Fruit fly (Drosophila melanogaster) whole organism, embryonic: ENCODE results near the gene Nasp.

Experiments
- ATbp ChIP-seq: fragments of 200-800 bp; sonication (Bioruptor generic); optimal IDR thresholded peaks from 2 replicates; lab custom pipeline; 2017; ENCODE audit warnings: missing biosample characterization, mild to moderate bottlenecking, missing genetic modification characterization, missing genetic modification reagents
- Atf3 ChIP-seq: fragments of 200-800 bp; sonication (Bioruptor generic); optimal IDR thresholded peaks from 3 replicates; lab custom pipeline; 2016; ENCODE audit warnings: missing biosample characterization, missing genetic modification characterization
- CG1024 ChIP-seq: fragments of 200-800 bp; sonication (Bioruptor generic); IDR thresholded peaks from 2 replicates; pipeline ENCODE4 v1.3.6; 2022; ENCODE audit warnings: missing biosample characterization, missing genetic modification characterization
- CG10431 ChIP-seq: fragments of 200-800 bp; sonication (Bioruptor generic); optimal IDR thresholded peaks from 3 replicates; lab custom pipeline; 2018; ENCODE audit warnings: missing biosample characterization, mild to moderate bottlenecking, missing genetic modification characterization
- CG12299 ChIP-seq: fragments of 200-800 bp; sonication (Bioruptor generic); optimal IDR thresholded peaks from 2 replicates; lab custom pipeline; 2018; ENCODE audit warnings: missing biosample characterization, mild to moderate bottlenecking, missing genetic modification characterization
- CG13287 ChIP-seq: fragments of 200-800 bp; sonication (Bioruptor generic); IDR thresholded peaks from 2 replicates; pipeline ENCODE4 v1.3.6; 2022; ENCODE audit warnings: missing biosample characterization, missing genetic modification characterization; ENCODE audit not compliant: partially characterized antibody
- CG14667 ChIP-seq: fragments of 200-800 bp; sonication (Bioruptor generic); IDR thresholded peaks from 2 replicates; pipeline ENCODE4 v1.3.6; 2022; ENCODE audit warnings: missing biosample characterization, missing genetic modification characterization
- CG16813 ChIP-seq: fragments of 200-800 bp; sonication (Bioruptor generic); IDR thresholded peaks from 3 replicates; pipeline ENCODE4 v1.3.6; 2022; ENCODE audit warnings: missing biosample characterization, missing genetic modification characterization; ENCODE audit not compliant: partially characterized antibody
- CG16863 ChIP-seq: fragments of 200-800 bp; sonication (Bioruptor generic); optimal IDR thresholded peaks from 3 replicates; lab custom pipeline; 2016; ENCODE audit warnings: missing biosample characterization, missing genetic modification characterization
- CG17385 ChIP-seq: fragments of 200-800 bp; sonication (Bioruptor generic); optimal IDR thresholded peaks from 3 replicates; lab custom pipeline; 2018; ENCODE audit warnings: missing biosample characterization, mild to moderate bottlenecking, missing genetic modification characterization
- CG17612 ChIP-seq: fragments of 200-800 bp; sonication (Bioruptor generic); IDR thresholded peaks from 2 replicates; pipeline ENCODE4 v1.3.6; 2022; ENCODE audit warnings: missing biosample characterization, missing genetic modification characterization
- CG18011 ChIP-seq: fragments of 200-800 bp; sonication (Bioruptor generic); optimal IDR thresholded peaks from 2 replicates; lab custom pipeline; 2017; ENCODE audit warnings: missing biosample characterization, missing genetic modification characterization, mild to moderate bottlenecking, moderate library complexity, missing genotype
- CG18262 ChIP-seq: fragments of 200-800 bp; optimal IDR thresholded peaks from 3 replicates; lab custom pipeline; 2019; ENCODE audit warnings: missing biosample characterization, mild to moderate bottlenecking, missing genetic modification characterization, moderate library complexity
- CG1832 ChIP-seq: fragments of 200-800 bp; sonication (Bioruptor generic); optimal IDR thresholded peaks from 2 replicates; lab custom pipeline; 2017; ENCODE audit warnings: missing biosample characterization, mild to moderate bottlenecking, missing genetic modification characterization, inconsistent platforms
- CG31388 ChIP-seq: fragments of 200-800 bp; sonication (Bioruptor generic); optimal IDR thresholded peaks from 2 replicates; lab custom pipeline; 2016; ENCODE audit warnings: missing biosample characterization, missing genetic modification characterization
- CG3281 ChIP-seq: fragments of 200-800 bp; sonication (Bioruptor generic); optimal IDR thresholded peaks from 3 replicates; lab custom pipeline; 2017; ENCODE audit warnings: missing biosample characterization, mild to moderate bottlenecking, missing genetic modification characterization
- CG4282 ChIP-seq: fragments of 200-800 bp; sonication (Bioruptor generic); optimal IDR thresholded peaks from 2 replicates; lab custom pipeline; 2016; ENCODE audit warnings: missing biosample characterization, missing genetic modification characterization
- CG6175 ChIP-seq: fragments of 200-800 bp; sonication (Bioruptor generic); IDR thresholded peaks from 3 replicates; pipeline ENCODE4 v1.3.6; 2022; ENCODE audit warnings: missing biosample characterization, missing genetic modification characterization
- CG7556 ChIP-seq: fragments of 200-800 bp; sonication (Bioruptor generic); optimal IDR thresholded peaks from 2 replicates; lab custom pipeline; 2017; ENCODE audit warnings: missing biosample characterization, mild to moderate bottlenecking, missing genetic modification characterization
- CG7786 ChIP-seq: fragments of 200-800 bp; sonication (Bioruptor generic); optimal IDR thresholded peaks from 2 replicates; lab custom pipeline; 2016; ENCODE audit warnings: missing biosample characterization, missing genetic modification characterization
- Dip2 ChIP-seq: fragments of 200-800 bp; sonication (Bioruptor generic); IDR thresholded peaks from 2 replicates; pipeline ENCODE4 v1.3.6; 2022; ENCODE audit warnings: missing biosample characterization, missing genetic modification characterization
- Dp ChIP-seq: fragments of 200-800 bp; sonication (Bioruptor generic); optimal IDR thresholded peaks from 2 replicates; lab custom pipeline; 2018; ENCODE audit warnings: missing biosample characterization, mild to moderate bottlenecking, missing genetic modification characterization, moderate library complexity
- HHEX ChIP-seq: fragments of 200-800 bp; sonication (Bioruptor generic); optimal IDR thresholded peaks from 3 replicates; lab custom pipeline; 2017; ENCODE audit warnings: missing biosample characterization, mild to moderate bottlenecking, missing genetic modification characterization, missing genetic modification reagents
- Hr78 ChIP-seq, 2 experiments: fragments of 200-800 bp in 1 of 2; fragments of >200 bp in 1 of 2; sonication (Bioruptor generic) in 1 of 2; optimal IDR thresholded peaks; 2 replicates each; lab custom pipeline; 2017 to 2019; ENCODE audit warnings: missing biosample characterization in 2 of 2, missing genetic modification characterization in 2 of 2, mild to moderate bottlenecking in 1 of 2, moderate library complexity in 1 of 2
- MBD-R2 ChIP-seq: fragments of 200-800 bp; sonication (Bioruptor generic); IDR thresholded peaks from 2 replicates; pipeline ENCODE4 v1.3.6; 2022; ENCODE audit warnings: missing biosample characterization, missing genetic modification characterization
- Nf-YA ChIP-seq: fragments of 200-800 bp; sonication (Bioruptor generic); IDR thresholded peaks from 2 replicates; pipeline ENCODE4 v1.3.6; 2022; ENCODE audit warnings: missing biosample characterization, missing genetic modification characterization
- Nf-YC ChIP-seq: fragments of 200-800 bp; optimal IDR thresholded peaks from 3 replicates; lab custom pipeline; 2019; ENCODE audit warnings: missing biosample characterization, mild to moderate bottlenecking, missing genetic modification characterization, moderate library complexity
- Rx ChIP-seq: fragments of 200-800 bp; sonication (Bioruptor generic); IDR thresholded peaks from 2 replicates; pipeline ENCODE4 v1.3.6; 2022; ENCODE audit warnings: missing biosample characterization, missing genetic modification characterization
- Scr ChIP-seq: fragments of 200-800 bp; sonication (Bioruptor generic); IDR thresholded peaks from 2 replicates; pipeline ENCODE4 v1.3.6; 2022; ENCODE audit warnings: missing biosample characterization, missing genetic modification characterization; ENCODE audit not compliant: partially characterized antibody
- Six4 ChIP-seq: fragments of 200-800 bp; sonication (Bioruptor generic); optimal IDR thresholded peaks from 2 replicates; lab custom pipeline; 2016; ENCODE audit warnings: missing biosample characterization, missing genetic modification characterization
- Tbp ChIP-seq: fragments of >200 bp; optimal IDR thresholded peaks from 2 replicates; lab custom pipeline; 2018; ENCODE audit warnings: missing biosample characterization, missing genetic modification characterization
- Trl ChIP-seq, 3 experiments: fragments of >200 bp in 2 of 3; fragments of 200-800 bp in 1 of 3; sonication (Bioruptor generic) in 1 of 3; optimal IDR thresholded peaks; 2 replicates in 1 of 3; 3 replicates in 2 of 3; lab custom pipeline; 2016 to 2017; ENCODE audit warnings: missing biosample characterization in 1 of 3, missing genetic modification characterization in 1 of 3
- Vsx1 ChIP-seq: fragments of 200-800 bp; sonication (Bioruptor generic); optimal IDR thresholded peaks from 2 replicates; lab custom pipeline; 2017; ENCODE audit warnings: missing biosample characterization, mild to moderate bottlenecking, missing genetic modification characterization, missing genetic modification reagents
- cato ChIP-seq: fragments of 200-800 bp; sonication (Bioruptor generic); optimal IDR thresholded peaks from 2 replicates; lab custom pipeline; 2016; ENCODE audit warnings: missing biosample characterization, missing genetic modification characterization, borderline replicate concordance
- chn ChIP-seq: fragments of 200-800 bp; sonication (Bioruptor generic); optimal IDR thresholded peaks from 2 replicates; lab custom pipeline; 2016; ENCODE audit warnings: missing biosample characterization, missing genetic modification characterization
- crc ChIP-seq: fragments of 200-800 bp; sonication (Bioruptor generic); optimal IDR thresholded peaks from 2 replicates; lab custom pipeline; 2016; ENCODE audit warnings: missing biosample characterization, missing genetic modification characterization
- dpn ChIP-seq, 2 experiments: fragments of 200-800 bp; sonication (Bioruptor generic); optimal IDR thresholded peaks; 3 replicates each; lab custom pipeline; 2016; ENCODE audit warnings: missing biosample characterization in 2 of 2, missing genetic modification characterization in 2 of 2
- fru ChIP-seq: fragments of >200 bp; optimal IDR thresholded peaks from 2 replicates; lab custom pipeline; 2017
- gsb-n ChIP-seq: fragments of 200-800 bp; sonication (Bioruptor generic); optimal IDR thresholded peaks from 3 replicates; lab custom pipeline; 2018; ENCODE audit warnings: missing biosample characterization, mild to moderate bottlenecking, missing genetic modification characterization
- inv ChIP-seq: fragments of 200-800 bp; sonication (Bioruptor generic); IDR thresholded peaks from 2 replicates; pipeline ENCODE4 v1.3.6; 2022; ENCODE audit warnings: missing biosample characterization, missing genetic modification characterization; ENCODE audit not compliant: partially characterized antibody
- onecut ChIP-seq: fragments of 200-800 bp; sonication (Bioruptor generic); IDR thresholded peaks from 2 replicates; pipeline ENCODE4 v1.3.6; 2022; ENCODE audit warnings: missing biosample characterization, missing genetic modification characterization
- pnt ChIP-seq: fragments of 200-800 bp; sonication (Bioruptor generic); optimal IDR thresholded peaks from 3 replicates; lab custom pipeline; 2016; ENCODE audit warnings: missing biosample characterization, missing genetic modification characterization
- scrt ChIP-seq: fragments of 200-800 bp; sonication (Bioruptor generic); optimal IDR thresholded peaks from 2 replicates; lab custom pipeline; 2018; ENCODE audit warnings: missing biosample characterization, mild to moderate bottlenecking, missing genetic modification characterization, moderate library complexity
- shn ChIP-seq: fragments of 200-800 bp; sonication (Bioruptor generic); optimal IDR thresholded peaks from 3 replicates; lab custom pipeline; 2016; ENCODE audit warnings: missing biosample characterization, missing genetic modification characterization
- sim ChIP-seq: fragments of 200-800 bp; sonication (Bioruptor generic); IDR thresholded peaks from 2 replicates; pipeline ENCODE4 v1.3.6; 2022; ENCODE audit warnings: missing biosample characterization, missing genetic modification characterization
- sisA ChIP-seq: fragments of 200-800 bp; sonication (Bioruptor generic); IDR thresholded peaks from 2 replicates; pipeline ENCODE4 v1.3.6; 2022; ENCODE audit warnings: missing biosample characterization, missing genetic modification characterization
- sna ChIP-seq: fragments of 200-800 bp; sonication (Bioruptor generic); IDR thresholded peaks from 2 replicates; pipeline ENCODE4 v1.3.6; 2022; ENCODE audit warnings: missing biosample characterization, missing genetic modification characterization; ENCODE audit not compliant: partially characterized antibody
- ttk ChIP-seq: fragments of 200-800 bp; sonication (Bioruptor generic); IDR thresholded peaks from 2 replicates; pipeline ENCODE4 v2.1.2; 2022; ENCODE audit warnings: missing biosample characterization, missing genetic modification characterization
- usp ChIP-seq: fragments of >200 bp; optimal IDR thresholded peaks from 2 replicates; lab custom pipeline; 2017; ENCODE audit warnings: missing biosample characterization, missing genetic modification characterization

Nasp gene

DNA sequence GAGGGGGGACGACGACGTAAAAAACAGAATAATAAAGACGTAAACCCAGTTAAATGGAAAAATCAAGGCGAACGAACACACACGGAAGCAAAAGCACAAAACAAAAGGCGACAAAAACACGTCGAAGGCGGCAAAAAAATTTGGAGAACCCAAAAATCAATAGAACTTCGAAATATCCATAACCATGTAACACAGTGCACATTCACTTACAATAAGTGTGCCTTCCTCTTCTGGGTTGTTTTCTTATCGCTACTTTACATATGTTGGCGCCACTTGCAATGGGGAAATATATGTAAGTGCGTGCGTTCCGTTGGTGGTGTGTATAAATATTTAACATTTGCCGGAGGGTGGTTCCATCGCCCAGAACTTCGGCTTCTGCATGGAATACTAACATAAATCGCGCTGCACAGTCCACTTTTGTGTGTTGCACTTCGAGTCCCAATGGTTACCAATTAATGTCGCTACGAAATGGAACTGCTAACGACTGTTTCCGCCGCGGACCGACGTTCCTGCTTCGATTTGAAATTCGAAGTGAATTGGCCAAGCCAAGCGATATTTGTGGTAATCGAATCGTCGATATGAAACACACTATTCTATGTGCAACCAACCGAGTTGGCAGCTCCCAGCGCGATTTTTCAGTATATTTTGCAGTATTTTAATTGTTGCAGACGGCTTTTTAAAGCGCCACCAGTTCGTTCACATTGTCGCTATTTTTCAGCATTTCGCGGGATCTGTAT, at the start of gene Nasp, which contains the start of gene CG9801:
Gene Nasp, plus strand, starts transcription at position 665 of the 737 bp plus-strand sequence.
Gene CG9801, minus strand, starts transcription at position 542 of the 737 bp plus-strand sequence.
- no peak for TF ChIP-seq Vsx1 (GFP tag; lab: Kevin White, UChicago)
- TF ChIP-seq CG13287, result peak; percentile 79
- no peak for TF ChIP-seq CG18011 (GFP tag; lab: Kevin White, UChicago)
- no peak for TF ChIP-seq Nf-YA
- no peak for TF ChIP-seq ATbp
- peak; percentile 43 for TF ChIP-seq gsb-n (tag; lab: Kevin White, UChicago)
- TF ChIP-seq shn, result no peak
- TF ChIP-seq fru (lab: Kevin White, UChicago), result no peak
- TF ChIP-seq HHEX (GFP tag; lab: Kevin White, UChicago), result no peak
- TF ChIP-seq cato (GFP tag; lab: Kevin White, UChicago), result no peak
- no peak for TF ChIP-seq Trl (optimal IDR thresholded peaks at IDR 0.05; lab: Kevin White, UChicago)
- TF ChIP-seq Trl (GFP tag; optimal IDR thresholded peaks at IDR 0.05; lab: Kevin White, UChicago), result peak; percentile 42
- no peak for TF ChIP-seq CG7786 (GFP tag; lab: Kevin White, UChicago)
- TF ChIP-seq CG16863 (GFP tag; lab: Kevin White, UChicago), result no peak
- TF ChIP-seq CG14667 (GFP tag; lab: Robert Waterston, UW), result no peak
- TF ChIP-seq ttk (GFP tag; lab: Robert Waterston, UW), result peak; percentile 22; the same call in 1 of the 2 replicates
- TF ChIP-seq Dp (GFP tag; lab: Kevin White, UChicago), result peak; percentile 82
- no peak for TF ChIP-seq CG31388 (GFP tag; lab: Kevin White, UChicago)
- no peak for TF ChIP-seq pnt (GFP tag; lab: Kevin White, UChicago)
- TF ChIP-seq Nf-YC (tag; lab: Kevin White, UChicago), result peak; percentile 20
- no peak for TF ChIP-seq CG18262 (tag; lab: Kevin White, UChicago)
- TF ChIP-seq MBD-R2, result peak; percentile 77
- TF ChIP-seq chn (GFP tag; lab: Kevin White, UChicago), result peak; percentile 45
- peak; percentile 3 for TF ChIP-seq CG12299 (tag; lab: Kevin White, UChicago)
- TF ChIP-seq CG17612, result no peak
- no peak for TF ChIP-seq Rx (GFP tag; lab: Robert Waterston, UW)
- TF ChIP-seq crc (GFP tag; lab: Kevin White, UChicago), result no peak
- TF ChIP-seq dpn (GFP tag; optimal IDR thresholded peaks at IDR 0.05; lab: Kevin White, UChicago), result peak; percentile 29 to 33
- no peak for TF ChIP-seq usp
- peak; percentile 70 for TF ChIP-seq Scr (GFP tag; lab: Robert Waterston, UW)
- TF ChIP-seq Atf3 (GFP tag; lab: Kevin White, UChicago), result no peak
- TF ChIP-seq CG17385, result peak; percentile 32
- no peak for TF ChIP-seq Hr78 (GFP tag; optimal IDR thresholded peaks at IDR 0.05; lab: Kevin White, UChicago)
- no peak for TF ChIP-seq Tbp (GFP tag; lab: Kevin White, UChicago)
- TF ChIP-seq CG7556 (GFP tag; lab: Kevin White, UChicago), result no peak
- peak; percentile 19; the same call in 1 of the 2 replicates for TF ChIP-seq sisA (GFP tag; lab: Robert Waterston, UW)
- TF ChIP-seq CG4282 (GFP tag; lab: Kevin White, UChicago), result no peak
- no peak for TF ChIP-seq CG6175 (GFP tag; lab: Robert Waterston, UW)
- peak; percentile 50; the same call in 1 of the 2 replicates for TF ChIP-seq sna (GFP tag; lab: Robert Waterston, UW)
- no peak for TF ChIP-seq CG10431 (GFP tag; lab: Kevin White, UChicago)
- no peak for TF ChIP-seq CG1024
- TF ChIP-seq onecut (GFP tag; lab: Robert Waterston, UW), result peak; percentile 31
- no peak for TF ChIP-seq Dip2 (GFP tag; lab: Robert Waterston, UW)
- no peak for TF ChIP-seq CG1832
- peak; percentile 11 for TF ChIP-seq CG3281 (GFP tag; lab: Kevin White, UChicago)
- peak; percentile 75 for TF ChIP-seq CG16813
- no peak for TF ChIP-seq sim
- peak; percentile 64 for TF ChIP-seq inv (GFP tag; lab: Robert Waterston, UW)
- TF ChIP-seq scrt (GFP tag; lab: Kevin White, UChicago), result no peak
- no peak for TF ChIP-seq Six4 (GFP tag; lab: Kevin White, UChicago)
